Fruit fly (Drosophila melanogaster) whole organism, prepupa: ENCODE measurements around the gene CG9117.
A peak's percentile ranks its signal among the peaks of the same experiment; 100 is the strongest.

Experiments used
- Blimp-1 ChIP-seq: fragments of 200-800 bp; sonication (Bioruptor generic); optimal IDR thresholded peaks from 3 replicates; lab custom pipeline; 2017; ENCODE audit warnings: missing biosample characterization, missing genetic modification characterization, mild to moderate bottlenecking, moderate library complexity, missing genetic modification reagents
- CG10631 ChIP-seq: fragments of 200-800 bp; sonication (Bioruptor generic); optimal IDR thresholded peaks from 2 replicates; lab custom pipeline; 2016; ENCODE audit warnings: missing biosample characterization, missing genetic modification characterization
- CG10669 ChIP-seq: fragments of 200-800 bp; sonication (Bioruptor generic); optimal IDR thresholded peaks from 3 replicates; lab custom pipeline; 2018; ENCODE audit warnings: missing biosample characterization, mild to moderate bottlenecking, missing genetic modification characterization, moderate library complexity
- CG11762 ChIP-seq: fragments of 200-800 bp; sonication (Bioruptor generic); optimal IDR thresholded peaks from 3 replicates; lab custom pipeline; 2016; ENCODE audit warnings: missing biosample characterization, missing genetic modification characterization; ENCODE audit not compliant: insufficient read depth
- CG11902 ChIP-seq: fragments of 200-800 bp; sonication (Bioruptor generic); optimal IDR thresholded peaks from 3 replicates; lab custom pipeline; 2016; ENCODE audit warnings: missing biosample characterization, missing genetic modification characterization
- CG15336 ChIP-seq: fragments of 200-800 bp; sonication (Bioruptor generic); IDR thresholded peaks from 2 replicates; pipeline ENCODE4 v1.3.6; 2022; ENCODE audit warnings: missing biosample characterization, missing genetic modification characterization
- CG1621 ChIP-seq: fragments of 200-800 bp; sonication (Bioruptor generic); optimal IDR thresholded peaks from 3 replicates; lab custom pipeline; 2018; ENCODE audit warnings: missing biosample characterization, mild to moderate bottlenecking, missing genetic modification characterization
- CG3032 ChIP-seq: fragments of 200-800 bp; optimal IDR thresholded peaks from 2 replicates; lab custom pipeline; 2019; ENCODE audit warnings: missing biosample characterization, mild to moderate bottlenecking, missing genetic modification characterization, moderate library complexity
- CG32006 ChIP-seq: fragments of 200-800 bp; sonication (Bioruptor generic); optimal IDR thresholded peaks from 3 replicates; lab custom pipeline; 2017; ENCODE audit warnings: missing biosample characterization, mild to moderate bottlenecking, missing genetic modification characterization
- CG34406 ChIP-seq: fragments of 200-800 bp; sonication (Bioruptor generic); optimal IDR thresholded peaks from 3 replicates; lab custom pipeline; 2016; ENCODE audit warnings: missing biosample characterization, missing genetic modification characterization
- CG3919 ChIP-seq: fragments of 200-800 bp; sonication (Bioruptor generic); optimal IDR thresholded peaks from 3 replicates; lab custom pipeline; 2016; ENCODE audit warnings: missing biosample characterization, missing genetic modification characterization
- CG6163 ChIP-seq: fragments of 200-800 bp; sonication (Bioruptor generic); IDR thresholded peaks from 3 replicates; pipeline ENCODE4 v1.3.6; 2022; ENCODE audit warnings: missing biosample characterization, missing genetic modification characterization
- CG6276 ChIP-seq: fragments of 200-800 bp; sonication (Bioruptor generic); optimal IDR thresholded peaks from 2 replicates; lab custom pipeline; 2017; ENCODE audit warnings: missing biosample characterization, mild to moderate bottlenecking, missing genetic modification characterization
- CG6792 ChIP-seq: fragments of 200-800 bp; sonication (Bioruptor generic); optimal IDR thresholded peaks from 3 replicates; lab custom pipeline; 2016; ENCODE audit warnings: missing biosample characterization, missing genetic modification characterization
- CG6854 ChIP-seq: fragments of 200-800 bp; sonication (Bioruptor generic); optimal IDR thresholded peaks from 2 replicates; lab custom pipeline; 2017; ENCODE audit warnings: missing biosample characterization, mild to moderate bottlenecking, missing genetic modification characterization
- CG8632 ChIP-seq: fragments of 200-800 bp; sonication (Bioruptor generic); optimal IDR thresholded peaks from 3 replicates; lab custom pipeline; 2016; ENCODE audit warnings: missing biosample characterization, missing genetic modification characterization
- CG9139 ChIP-seq: fragments of 200-800 bp; sonication (Bioruptor generic); optimal IDR thresholded peaks from 3 replicates; lab custom pipeline; 2017; ENCODE audit warnings: missing biosample characterization, mild to moderate bottlenecking, missing genetic modification characterization
- Eip75B ChIP-seq: fragments of 200-800 bp; sonication (Bioruptor generic); optimal IDR thresholded peaks from 3 replicates; lab custom pipeline; 2016; ENCODE audit warnings: missing biosample characterization, missing genetic modification characterization
- Eip78C ChIP-seq: fragments of 200-800 bp; sonication (Bioruptor generic); peaks from one replicate; lab custom pipeline; 2016; ENCODE audit warnings: missing biosample characterization, missing genetic modification characterization
- Eip93F ChIP-seq: fragments of 200-800 bp; sonication (Bioruptor generic); optimal IDR thresholded peaks from 2 replicates; lab custom pipeline; 2016; ENCODE audit warnings: missing biosample characterization, mild to moderate bottlenecking, missing genetic modification characterization
- Ets21C ChIP-seq: fragments of 200-800 bp; sonication (Bioruptor generic); optimal IDR thresholded peaks from 3 replicates; lab custom pipeline; 2016; ENCODE audit warnings: missing biosample characterization, missing genetic modification characterization
- Ets96B ChIP-seq: fragments of 200-800 bp; optimal IDR thresholded peaks from 2 replicates; lab custom pipeline; 2019; ENCODE audit warnings: missing biosample characterization, mild to moderate bottlenecking, missing genetic modification characterization, moderate library complexity
- Gug ChIP-seq: fragments of 200-800 bp; sonication (Bioruptor generic); IDR thresholded peaks from 2 replicates; pipeline ENCODE4 v1.3.6; 2022; ENCODE audit warnings: missing biosample characterization, missing genetic modification characterization
- Hr39 ChIP-seq: fragments of 200-800 bp; sonication (Bioruptor generic); optimal IDR thresholded peaks from 2 replicates; lab custom pipeline; 2016; ENCODE audit warnings: missing biosample characterization, missing genetic modification characterization
- Hr4 ChIP-seq: fragments of 200-800 bp; sonication (Bioruptor generic); optimal IDR thresholded peaks from 3 replicates; lab custom pipeline; 2016; ENCODE audit warnings: missing biosample characterization, missing genetic modification characterization
- Lpt ChIP-seq: fragments of 200-800 bp; sonication (Bioruptor generic); optimal IDR thresholded peaks from 3 replicates; lab custom pipeline; 2016; ENCODE audit warnings: missing biosample characterization, missing genetic modification characterization
- Met ChIP-seq: fragments of 200-800 bp; sonication (Bioruptor generic); optimal IDR thresholded peaks from 3 replicates; lab custom pipeline; 2016; ENCODE audit warnings: missing biosample characterization, missing genetic modification characterization
- OdsH ChIP-seq: fragments of 200-800 bp; sonication (Bioruptor generic); optimal IDR thresholded peaks from 3 replicates; lab custom pipeline; 2016; ENCODE audit warnings: missing biosample characterization, missing genetic modification characterization
- Smox ChIP-seq: fragments of 200-800 bp; sonication (Bioruptor generic); optimal IDR thresholded peaks from 3 replicates; lab custom pipeline; 2016; ENCODE audit warnings: missing biosample characterization, missing genetic modification characterization
- Sox14 ChIP-seq: fragments of 200-800 bp; sonication (Bioruptor generic); optimal IDR thresholded peaks from 3 replicates; lab custom pipeline; 2016; ENCODE audit warnings: missing biosample characterization, missing genetic modification characterization
- achi ChIP-seq: fragments of 200-800 bp; sonication (Bioruptor generic); optimal IDR thresholded peaks from 3 replicates; lab custom pipeline; 2016; ENCODE audit warnings: missing biosample characterization, missing genetic modification characterization
- acj6 ChIP-seq: fragments of 200-800 bp; sonication (Bioruptor generic); optimal IDR thresholded peaks from 3 replicates; lab custom pipeline; 2016; ENCODE audit warnings: missing biosample characterization, missing genetic modification characterization
- dac ChIP-seq: fragments of 200-800 bp; sonication (Bioruptor generic); optimal IDR thresholded peaks from 2 replicates; lab custom pipeline; 2017; ENCODE audit warnings: missing biosample characterization, mild to moderate bottlenecking, missing genetic modification characterization
- dsx ChIP-seq: fragments of 200-800 bp; optimal IDR thresholded peaks from 3 replicates; lab custom pipeline; 2019; ENCODE audit warnings: missing biosample characterization, mild to moderate bottlenecking, missing genetic modification characterization, moderate library complexity; ENCODE audit not compliant: poor library complexity, severe bottlenecking
- esn ChIP-seq: fragments of 200-800 bp; sonication (Bioruptor generic); optimal IDR thresholded peaks from 2 replicates; lab custom pipeline; 2016; ENCODE audit warnings: missing biosample characterization, mild to moderate bottlenecking, missing genetic modification characterization, moderate library complexity
- fd59A ChIP-seq: fragments of 200-800 bp; sonication (Bioruptor generic); optimal IDR thresholded peaks from 2 replicates; lab custom pipeline; 2017; ENCODE audit warnings: missing biosample characterization, mild to moderate bottlenecking, missing genetic modification characterization, missing genetic modification reagents
- fd85E ChIP-seq: fragments of 200-800 bp; sonication (Bioruptor generic); optimal IDR thresholded peaks from 3 replicates; lab custom pipeline; 2016; ENCODE audit warnings: missing biosample characterization, missing genetic modification characterization
- fkh ChIP-seq: fragments of 200-800 bp; sonication (Bioruptor generic); optimal IDR thresholded peaks from 3 replicates; lab custom pipeline; 2017; ENCODE audit warnings: missing biosample characterization, mild to moderate bottlenecking, missing genetic modification characterization, moderate library complexity
- lz ChIP-seq: fragments of 200-800 bp; sonication (Bioruptor generic); optimal IDR thresholded peaks from 3 replicates; lab custom pipeline; 2016; ENCODE audit warnings: missing biosample characterization, missing genetic modification characterization
- pdm3 ChIP-seq: fragments of 200-800 bp; sonication (Bioruptor generic); optimal IDR thresholded peaks from 3 replicates; lab custom pipeline; 2016; ENCODE audit warnings: missing biosample characterization, missing genetic modification characterization
- salr ChIP-seq, 2 experiments: fragments of 200-800 bp; sonication (Bioruptor generic); optimal IDR thresholded peaks; 3 replicates each; lab custom pipeline; 2016 to 2018; ENCODE audit warnings: missing biosample characterization in 2 of 2, missing genetic modification characterization in 2 of 2, mild to moderate bottlenecking in 1 of 2
- spab ChIP-seq: fragments of 200-800 bp; sonication (Bioruptor generic); optimal IDR thresholded peaks from 2 replicates; lab custom pipeline; 2017; ENCODE audit warnings: missing biosample characterization, mild to moderate bottlenecking, missing genetic modification characterization, missing genetic modification reagents
- svp ChIP-seq: fragments of 200-800 bp; sonication (Bioruptor generic); peaks from one replicate; lab custom pipeline; 2016; ENCODE audit warnings: missing biosample characterization, missing genetic modification characterization
- topi ChIP-seq: fragments of 200-800 bp; sonication (Bioruptor generic); optimal IDR thresholded peaks from 3 replicates; lab custom pipeline; 2016; ENCODE audit warnings: missing biosample characterization, missing genetic modification characterization

The CG9117 gene

dm6 chr2L:6051212-6051621 is 13.5 kb upstream of the CG9117 start (continued):
- peak; percentile 98 for TF ChIP-seq topi (GFP tag; lab: Kevin White, UChicago)
- peak; percentile 90 for TF ChIP-seq salr (GFP tag; optimal IDR thresholded peaks at IDR 0.05; lab: Kevin White, UChicago)
- peak; percentile 99 for TF ChIP-seq Eip78C (GFP tag; lab: Kevin White, UChicago)
- peak; percentile 97 for TF ChIP-seq lz
- peak; percentile 97 for TF ChIP-seq CG3919 (GFP tag; lab: Kevin White, UChicago)
- TF ChIP-seq CG8632: peak; percentile 94
- peak; percentile 81 for TF ChIP-seq Blimp-1
- peak; percentile 97 for TF ChIP-seq Hr4
- TF ChIP-seq pdm3: peak; percentile 96
- TF ChIP-seq CG10631 (GFP tag; lab: Kevin White, UChicago): peak; percentile 91
- TF ChIP-seq fkh (GFP tag; lab: Kevin White, UChicago): no peak
- peak; percentile 92 for TF ChIP-seq dac (GFP tag; lab: Kevin White, UChicago)
- peak; percentile 96 for TF ChIP-seq Met
- TF ChIP-seq Ets21C: peak; percentile 88
- peak; percentile 95 for TF ChIP-seq Ets96B (tag; lab: Kevin White, UChicago)
- TF ChIP-seq CG11762 (GFP tag; lab: Kevin White, UChicago): peak; percentile 93
- peak; percentile 94 for TF ChIP-seq dsx (GFP tag; lab: Kevin White, UChicago)
- TF ChIP-seq achi (GFP tag; lab: Kevin White, UChicago): peak; percentile 96
- peak; percentile 97 for TF ChIP-seq CG6792 (GFP tag; lab: Kevin White, UChicago)
- peak; percentile 96 for TF ChIP-seq Smox (GFP tag; lab: Kevin White, UChicago)
- peak; percentile 94 for TF ChIP-seq CG1621 (tag; lab: Kevin White, UChicago)
- peak; percentile 95 for TF ChIP-seq CG6276 (GFP tag; lab: Kevin White, UChicago)
- peak; percentile 96 for TF ChIP-seq CG34406 (GFP tag; lab: Kevin White, UChicago)
- peak; percentile 95 for TF ChIP-seq OdsH
- peak; percentile 94 for TF ChIP-seq Eip93F (GFP tag; lab: Kevin White, UChicago)
- TF ChIP-seq svp (GFP tag; lab: Kevin White, UChicago): peak; percentile 98
- peak; percentile 93 for TF ChIP-seq CG3032 (tag; lab: Kevin White, UChicago)
- TF ChIP-seq CG15336 (GFP tag; lab: Robert Waterston, UW): peak; percentile 99
- peak; percentile 89 for TF ChIP-seq Gug (GFP tag; lab: Robert Waterston, UW)
- peak; percentile 86 for TF ChIP-seq fd85E
- TF ChIP-seq Lpt (GFP tag; lab: Kevin White, UChicago): peak; percentile 92
- TF ChIP-seq CG6163 (GFP tag; lab: Robert Waterston, UW): peak; percentile 98
- peak; percentile 97 for TF ChIP-seq Eip75B
- TF ChIP-seq CG6854 (GFP tag; lab: Kevin White, UChicago): peak; percentile 95

dm6 chr2L:6050575-6050974 is 12.9 kb upstream of the CG9117 start, which contains the start of gene CG9135:
Gene CG9135 (plus strand): TSS chr2L:6050800.
- no peak for TF ChIP-seq CG32006 (GFP tag; lab: Kevin White, UChicago)
- no peak for TF ChIP-seq fd59A (GFP tag; lab: Kevin White, UChicago)
- no peak for TF ChIP-seq esn (GFP tag; lab: Kevin White, UChicago)
- no peak for TF ChIP-seq CG6792 (GFP tag; lab: Kevin White, UChicago)
- no peak for TF ChIP-seq Blimp-1
- TF ChIP-seq CG10669: no peak

- TF ChIP-seq Ets21C: no peak
- no peak for TF ChIP-seq Met
- no peak for TF ChIP-seq Lpt (GFP tag; lab: Kevin White, UChicago)
- no peak for TF ChIP-seq CG9139 (GFP tag; lab: Kevin White, UChicago)
- no peak for TF ChIP-seq Ets96B (tag; lab: Kevin White, UChicago)
- TF ChIP-seq salr (GFP tag; optimal IDR thresholded peaks at IDR 0.05; lab: Kevin White, UChicago): no peak
- TF ChIP-seq dac (GFP tag; lab: Kevin White, UChicago): no peak
- TF ChIP-seq Eip78C (GFP tag; lab: Kevin White, UChicago): no peak
- TF ChIP-seq CG34406 (GFP tag; lab: Kevin White, UChicago): no peak
- TF ChIP-seq Sox14 (GFP tag; lab: Kevin White, UChicago): no peak
- TF ChIP-seq CG11902 (GFP tag; lab: Kevin White, UChicago): no peak
- no peak for TF ChIP-seq acj6
- TF ChIP-seq CG6854 (GFP tag; lab: Kevin White, UChicago): no peak
- TF ChIP-seq fd85E: no peak
- TF ChIP-seq Eip93F (GFP tag; lab: Kevin White, UChicago): no peak
- no peak for TF ChIP-seq Smox (GFP tag; lab: Kevin White, UChicago)
- TF ChIP-seq spab (GFP tag; lab: Kevin White, UChicago): no peak
- TF ChIP-seq Hr39 (GFP tag; lab: Kevin White, UChicago): no peak
- TF ChIP-seq pdm3: no peak
Measured at dm6 chr2L:6048542-6048941, 10.8 kb upstream of the CG9117 start, which contains the start of the genes CG34179 and slmo. Gene CG34179 (minus strand): TSS chr2L:6048706. Gene slmo (minus strand): TSS chr2L:6048706.
